Fruit fly (Drosophila melanogaster): ENCODE data around the gene CG42718.

DNA sequence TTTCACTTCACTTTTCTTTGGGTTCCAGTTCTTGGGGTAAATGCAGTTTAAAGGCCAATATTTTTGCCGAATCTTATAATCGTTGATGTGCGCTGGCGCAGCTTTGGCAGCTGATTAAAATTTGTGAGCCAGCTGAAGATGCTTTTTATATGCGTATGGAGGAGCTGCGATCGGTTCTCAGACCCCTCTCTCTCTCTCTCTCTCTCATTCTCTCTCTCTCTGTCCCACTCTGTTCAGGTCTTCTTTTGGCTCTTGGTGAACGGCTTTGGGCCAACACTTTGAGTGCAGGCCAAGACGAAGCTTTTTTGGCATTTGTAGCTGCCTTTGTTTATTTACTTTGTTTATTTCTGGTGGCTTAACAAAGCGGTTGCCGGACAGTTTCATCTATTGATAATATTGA lies 32.8 kb downstream of the CG42718 start, which contains the start of gene CG13046:
- TF ChIP-seq CG33017 (tag; optimal IDR thresholded peaks at IDR 0.05) (no peak), CG14711 (tag; optimal IDR thresholded peaks at IDR 0.05) (no peak), kay (GFP tag; ENCODE audit: borderline replicate concordance) (no peak), CG12768 (GFP tag; optimal IDR thresholded peaks at IDR 0.05) (no peak), CG5204 (GFP tag; optimal IDR thresholded peaks at IDR 0.05) (no peak), cnc (optimal IDR thresholded peaks at IDR 0.05) (no peak), Hr96 (GFP tag; optimal IDR thresholded peaks at IDR 0.05) (no peak)

Measured in whole organism, adult.